Fruit fly (Drosophila melanogaster) whole organism, embryonic: ENCODE results near the gene ThrRS.

Source experiments
- BEAF-32 ChIP-seq: fragments of 200-800 bp; sonication (Bioruptor generic); optimal IDR thresholded peaks from 3 replicates; lab custom pipeline; 2017; ENCODE audit warnings: missing biosample characterization, missing genetic modification characterization, mild to moderate bottlenecking, moderate library complexity, missing genetic modification reagents
- CG10267 ChIP-seq: fragments of 200-800 bp; sonication (Bioruptor generic); optimal IDR thresholded peaks from 2 replicates; lab custom pipeline; 2018; ENCODE audit warnings: missing biosample characterization, mild to moderate bottlenecking, missing genetic modification characterization, moderate library complexity
- CG11247 ChIP-seq: fragments of 200-800 bp; sonication (Bioruptor generic); IDR thresholded peaks from 2 replicates; pipeline ENCODE4 v1.3.6; 2022; ENCODE audit warnings: missing biosample characterization, missing genetic modification characterization
- CG12236 ChIP-seq: fragments of 200-800 bp; sonication (Bioruptor generic); optimal IDR thresholded peaks from 2 replicates; lab custom pipeline; 2016; ENCODE audit warnings: missing biosample characterization, missing genetic modification characterization
- CG14050 ChIP-seq: fragments of 200-800 bp; sonication (Bioruptor generic); IDR thresholded peaks from 3 replicates; pipeline ENCODE4 v1.3.6; 2022; ENCODE audit warnings: missing biosample characterization, missing genetic modification characterization
- CG14860 ChIP-seq: fragments of 200-800 bp; sonication (Bioruptor generic); IDR thresholded peaks from 3 replicates; pipeline ENCODE4 v1.3.6; 2022; ENCODE audit warnings: missing biosample characterization, missing genetic modification characterization; ENCODE audit not compliant: partially characterized antibody
- CG2116 ChIP-seq: fragments of 200-800 bp; sonication (Bioruptor generic); optimal IDR thresholded peaks from 3 replicates; lab custom pipeline; 2018; ENCODE audit warnings: missing biosample characterization, mild to moderate bottlenecking, missing genetic modification characterization
- CG3163 ChIP-seq: fragments of 200-800 bp; sonication (Bioruptor generic); optimal IDR thresholded peaks from 3 replicates; lab custom pipeline; 2016; ENCODE audit warnings: missing biosample characterization, missing genetic modification characterization
- CG4360 ChIP-seq: fragments of 200-800 bp; sonication (Bioruptor generic); IDR thresholded peaks from 2 replicates; pipeline ENCODE4 v1.3.6; 2022; ENCODE audit warnings: missing biosample characterization, missing genetic modification characterization
- CG4424 ChIP-seq: fragments of 200-800 bp; sonication (Bioruptor generic); optimal IDR thresholded peaks from 3 replicates; lab custom pipeline; 2016; ENCODE audit warnings: missing biosample characterization, missing genetic modification characterization
- CG6683 ChIP-seq: fragments of 200-800 bp; sonication (Bioruptor generic); optimal IDR thresholded peaks from 2 replicates; lab custom pipeline; 2017; ENCODE audit warnings: missing biosample characterization, mild to moderate bottlenecking, missing genetic modification characterization, missing genetic modification reagents
- CG7357 ChIP-seq: fragments of 200-800 bp; sonication (Bioruptor generic); IDR thresholded peaks from 3 replicates; pipeline ENCODE4 v1.3.6; 2022; ENCODE audit warnings: missing biosample characterization, missing genetic modification characterization
- Dip2 ChIP-seq: fragments of 200-800 bp; sonication (Bioruptor generic); IDR thresholded peaks from 2 replicates; pipeline ENCODE4 v1.3.6; 2022; ENCODE audit warnings: missing biosample characterization, missing genetic modification characterization
- Dll ChIP-seq: fragments of 200-800 bp; sonication (Bioruptor generic); IDR thresholded peaks from 4 replicates; pipeline ENCODE4 v1.3.6; 2022; ENCODE audit warnings: missing biosample characterization, missing genetic modification characterization; ENCODE audit not compliant: partially characterized antibody
- GATAe ChIP-seq: fragments of 200-800 bp; sonication (Bioruptor generic); conservative IDR thresholded peaks from 2 replicates; pipeline ENCODE4 v1.3.6; 2022; ENCODE audit warnings: missing biosample characterization, missing genetic modification characterization
- Gsc ChIP-seq: fragments of 200-800 bp; sonication (Bioruptor generic); IDR thresholded peaks from 2 replicates; pipeline ENCODE4 v1.3.6; 2022; ENCODE audit warnings: missing biosample characterization, missing genetic modification characterization
- HmgZ ChIP-seq: fragments of 200-800 bp; sonication (Bioruptor generic); optimal IDR thresholded peaks from 2 replicates; lab custom pipeline; 2018; ENCODE audit warnings: missing biosample characterization, mild to moderate bottlenecking, missing genetic modification characterization
- MESR4 ChIP-seq: fragments of 200-800 bp; sonication (Bioruptor generic); optimal IDR thresholded peaks from 2 replicates; lab custom pipeline; 2018; ENCODE audit warnings: missing biosample characterization, mild to moderate bottlenecking, missing genetic modification characterization, moderate library complexity
- Nf-YB ChIP-seq: fragments of 200-800 bp; sonication (Bioruptor generic); optimal IDR thresholded peaks from 3 replicates; lab custom pipeline; 2019; ENCODE audit warnings: missing biosample characterization, mild to moderate bottlenecking, missing genetic modification characterization, moderate library complexity
- Opbp ChIP-seq: fragments of 200-800 bp; sonication (Bioruptor generic); IDR thresholded peaks from 3 replicates; pipeline ENCODE4 v1.3.6; 2022; ENCODE audit warnings: missing biosample characterization, missing genetic modification characterization; ENCODE audit not compliant: partially characterized antibody
- Sry-β ChIP-seq: fragments of 200-800 bp; sonication (Bioruptor generic); optimal IDR thresholded peaks from 2 replicates; lab custom pipeline; 2018; ENCODE audit warnings: missing biosample characterization, mild to moderate bottlenecking, missing genetic modification characterization, moderate library complexity
- Sry-δ ChIP-seq: fragments of 200-800 bp; sonication (Bioruptor generic); optimal IDR thresholded peaks from 2 replicates; lab custom pipeline; 2016; ENCODE audit warnings: missing biosample characterization, missing genetic modification characterization
- Xrp1 ChIP-seq: fragments of 200-800 bp; sonication (Bioruptor generic); IDR thresholded peaks from 2 replicates; pipeline ENCODE4 v1.3.6; 2022; ENCODE audit warnings: missing biosample characterization, missing genetic modification characterization
- ac ChIP-seq: fragments of 200-800 bp; sonication (Bioruptor generic); optimal IDR thresholded peaks from 3 replicates; lab custom pipeline; 2017; ENCODE audit warnings: missing biosample characterization, mild to moderate bottlenecking, missing genetic modification characterization
- ap ChIP-seq: fragments of 200-800 bp; sonication (Bioruptor generic); IDR thresholded peaks from 2 replicates; pipeline ENCODE4 v1.3.6; 2022; ENCODE audit warnings: missing biosample characterization, missing genetic modification characterization
- ase ChIP-seq: fragments of 200-800 bp; sonication (Bioruptor generic); IDR thresholded peaks from 3 replicates; pipeline ENCODE4 v1.3.6; 2022; ENCODE audit warnings: missing biosample characterization, missing genetic modification characterization
- chm ChIP-seq: fragments of 200-800 bp; sonication (Bioruptor generic); IDR thresholded peaks from 2 replicates; pipeline ENCODE4 v1.3.6; 2022; ENCODE audit warnings: missing biosample characterization, missing genetic modification characterization
- corto ChIP-seq: fragments of 200-800 bp; sonication (Bioruptor generic); optimal IDR thresholded peaks from 2 replicates; lab custom pipeline; 2016; ENCODE audit warnings: missing biosample characterization, mild to moderate bottlenecking, missing genetic modification characterization, moderate library complexity
- dmrt11E ChIP-seq: fragments of 200-800 bp; sonication (Bioruptor generic); optimal IDR thresholded peaks from 3 replicates; lab custom pipeline; 2018; ENCODE audit warnings: missing biosample characterization, mild to moderate bottlenecking, missing genetic modification characterization, moderate library complexity
- exex ChIP-seq: fragments of 200-800 bp; sonication (Bioruptor generic); optimal IDR thresholded peaks from 4 replicates; lab custom pipeline; 2018; ENCODE audit warnings: missing biosample characterization, mild to moderate bottlenecking, missing genetic modification characterization, moderate library complexity
- fd102C ChIP-seq: fragments of 200-800 bp; sonication (Bioruptor generic); optimal IDR thresholded peaks from 2 replicates; lab custom pipeline; 2018; ENCODE audit warnings: missing biosample characterization, mild to moderate bottlenecking, missing genetic modification characterization, moderate library complexity
- hbn ChIP-seq: fragments of 200-800 bp; sonication (Bioruptor generic); IDR thresholded peaks from 2 replicates; pipeline ENCODE4 v1.3.6; 2022; ENCODE audit warnings: missing biosample characterization, missing genetic modification characterization; ENCODE audit not compliant: partially characterized antibody
- hth ChIP-seq: fragments of >200 bp; optimal IDR thresholded peaks from 2 replicates; lab custom pipeline; 2017; ENCODE audit warnings: inconsistent platforms
- kay ChIP-seq: fragments of 200-800 bp; sonication (Bioruptor generic); optimal IDR thresholded peaks from 2 replicates; lab custom pipeline; 2016; ENCODE audit warnings: missing biosample characterization, missing genetic modification characterization
- luna ChIP-seq: fragments of 200-800 bp; sonication (Bioruptor generic); optimal IDR thresholded peaks from 2 replicates; lab custom pipeline; 2016; ENCODE audit warnings: missing biosample characterization, missing genetic modification characterization
- p53 ChIP-seq: fragments of 200-800 bp; sonication (Bioruptor generic); optimal IDR thresholded peaks from 2 replicates; lab custom pipeline; 2016; ENCODE audit warnings: missing biosample characterization, missing genetic modification characterization
- pzg ChIP-seq: fragments of 200-800 bp; sonication (Bioruptor generic); optimal IDR thresholded peaks from 3 replicates; lab custom pipeline; 2018; ENCODE audit warnings: missing biosample characterization, mild to moderate bottlenecking, missing genetic modification characterization, moderate library complexity
- sd ChIP-seq: fragments of 200-800 bp; sonication (Bioruptor generic); optimal IDR thresholded peaks from 3 replicates; lab custom pipeline; 2018; ENCODE audit warnings: missing biosample characterization, mild to moderate bottlenecking, missing genetic modification characterization, moderate library complexity
- sens ChIP-seq: fragments of 200-800 bp; sonication (Bioruptor generic); peaks from one replicate; lab custom pipeline; 2016; ENCODE audit warnings: missing biosample characterization, missing genetic modification characterization
- sug ChIP-seq: fragments of 200-800 bp; optimal IDR thresholded peaks from 2 replicates; lab custom pipeline; 2019; ENCODE audit warnings: missing biosample characterization, mild to moderate bottlenecking, missing genetic modification characterization, moderate library complexity
- twi ChIP-seq: fragments of 200-800 bp; optimal IDR thresholded peaks from 2 replicates; lab custom pipeline; 2019; ENCODE audit warnings: missing biosample characterization, mild to moderate bottlenecking, missing genetic modification characterization, moderate library complexity
- usp ChIP-seq: fragments of >200 bp; optimal IDR thresholded peaks from 2 replicates; lab custom pipeline; 2017; ENCODE audit warnings: missing biosample characterization, missing genetic modification characterization

ThrRS gene

DNA sequence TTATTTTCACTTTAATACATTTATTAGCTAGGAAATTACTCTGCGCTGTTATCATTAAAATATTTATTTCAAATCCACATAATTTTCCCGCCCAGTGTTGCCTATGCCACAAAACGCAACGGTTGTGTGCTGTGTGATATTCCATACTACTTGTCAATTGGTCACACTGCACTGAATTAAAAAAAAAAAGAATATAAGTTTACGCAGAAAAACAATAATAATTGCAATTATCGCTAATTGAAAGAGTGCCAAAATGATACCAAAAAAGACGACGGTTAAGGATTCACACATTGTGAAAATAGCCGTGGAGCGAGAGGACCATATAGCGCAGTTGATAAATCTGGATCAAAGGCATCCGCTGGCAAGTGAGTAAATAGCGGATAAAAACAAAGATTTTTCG is 5.9 kb upstream of the ThrRS start, which contains the start of gene Ced-12 (continued):
- TF ChIP-seq CG4424 (GFP tag; lab: Kevin White, UChicago) = no peak
- TF ChIP-seq Sry-β (GFP tag; lab: Kevin White, UChicago) = peak; percentile 66
- TF ChIP-seq CG4360 (GFP tag; lab: Robert Waterston, UW) = 0 out of 2 replicates have a peak, but pooled peaks have one; percentile 19
- TF ChIP-seq Dll (GFP tag; lab: Robert Waterston, UW) = 0 out of 4 replicates have a peak, but pooled peaks have one; percentile 14
- TF ChIP-seq hth (lab: Kevin White, UChicago) = no peak
- TF ChIP-seq hbn (GFP tag; lab: Robert Waterston, UW) = no peak
- TF ChIP-seq MESR4 (GFP tag; lab: Kevin White, UChicago) = peak; percentile 58
- TF ChIP-seq Opbp (GFP tag; lab: Robert Waterston, UW) = 0 out of 3 replicates have a peak, but pooled peaks have one; percentile 8
- TF ChIP-seq BEAF-32 = peak; percentile 28
- peak; percentile 5 for TF ChIP-seq HmgZ (tag; lab: Kevin White, UChicago)
- TF ChIP-seq ac (GFP tag; lab: Kevin White, UChicago) = no peak
- TF ChIP-seq twi = no peak
- peak; percentile 69 for TF ChIP-seq CG10267 (tag; lab: Kevin White, UChicago)
- TF ChIP-seq pzg = peak; percentile 64

- TF ChIP-seq CG12236 (GFP tag; lab: Kevin White, UChicago) (no peak), chm (GFP tag; lab: Robert Waterston, UW) (no peak), luna (GFP tag; lab: Kevin White, UChicago) (no peak), exex (tag; lab: Kevin White, UChicago) (peak; percentile 31), CG14860 (no peak), Dip2 (GFP tag; lab: Robert Waterston, UW) (no peak), Nf-YB (no peak), CG2116 (GFP tag; lab: Kevin White, UChicago) (no peak), Sry-δ (GFP tag; lab: Kevin White, UChicago) (no peak), ap (GFP tag; lab: Robert Waterston, UW) (no peak), dmrt11E (tag; lab: Kevin White, UChicago) (no peak), CG11247 (GFP tag; lab: Robert Waterston, UW) (no peak), CG7357 (GFP tag; lab: Robert Waterston, UW) (no peak), ase (GFP tag; lab: Robert Waterston, UW) (no peak), CG14050 (no peak), CG3163 (GFP tag; lab: Kevin White, UChicago) (no peak), fd102C (GFP tag; lab: Kevin White, UChicago) (no peak), kay (GFP tag; lab: Kevin White, UChicago) (peak; percentile 21), CG4424 (GFP tag; lab: Kevin White, UChicago) (no peak), usp (GFP tag; lab: Kevin White, UChicago) (no peak), Xrp1 (GFP tag; lab: Robert Waterston, UW) (no peak), GATAe (GFP tag; lab: Robert Waterston, UW) (0 out of 2 replicates have a peak, but pooled peaks have one; percentile 34), p53 (no peak), sens (GFP tag; lab: Kevin White, UChicago) (peak; percentile 26), CG6683 (GFP tag; lab: Kevin White, UChicago) (no peak), sd (tag; lab: Kevin White, UChicago) (peak; percentile 40), sug (tag; lab: Kevin White, UChicago) (peak; percentile 10), corto (GFP tag; lab: Kevin White, UChicago) (no peak), Gsc (no peak)
Measured at dm6 chr2L:12107087-12107486, 3.5 kb downstream of the ThrRS start.
